Worm (Caenorhabditis elegans) whole organism, L1 larva: ENCODE data around the gene D1053.2.

Source experiments
- C04F5.9 ChIP-seq: sonication (generic microtip); optimal IDR thresholded peaks from 2 replicates; lab custom pipeline; 2016; ENCODE audit warnings: missing genetic modification characterization, missing compliant biosample characterization
- C16A3.4 ChIP-seq: fragments of 150-350 bp; optimal IDR thresholded peaks from 2 replicates; lab custom pipeline; 2014; ENCODE audit warnings: missing biosample characterization, missing genetic modification characterization
- F16B12.6 ChIP-seq: fragments of 150-350 bp; optimal IDR thresholded peaks from 2 replicates; lab custom pipeline; 2014; ENCODE audit warnings: missing biosample characterization, missing genetic modification characterization
- aly-2 ChIP-seq: fragments of 150-350 bp; optimal IDR thresholded peaks from 2 replicates; lab custom pipeline; 2014; ENCODE audit warnings: missing biosample characterization, missing genetic modification characterization
- blmp-1 ChIP-seq: fragments of 150-350 bp; optimal IDR thresholded peaks from 2 replicates; lab custom pipeline; 2014; ENCODE audit warnings: missing biosample characterization, missing genetic modification characterization
- ceh-63 ChIP-seq: fragments of 200-800 bp; sonication (Bioruptor generic); optimal IDR thresholded peaks from 2 replicates; lab custom pipeline; 2018; ENCODE audit warnings: mild to moderate bottlenecking, missing genetic modification characterization, missing compliant biosample characterization
- ceh-8 ChIP-seq: fragments of 200-800 bp; sonication (Bioruptor generic); optimal IDR thresholded peaks from 2 replicates; lab custom pipeline; 2018; ENCODE audit warnings: mild to moderate bottlenecking, missing genetic modification characterization, moderate library complexity, missing compliant biosample characterization
- ceh-88 ChIP-seq: fragments of 200-800 bp; sonication (Bioruptor generic); IDR thresholded peaks from 2 replicates; pipeline ENCODE4 v1.3.6; 2022; ENCODE audit warnings: missing genetic modification characterization, missing compliant biosample characterization
- ces-1 ChIP-seq: fragments of 150-350 bp; optimal IDR thresholded peaks from 2 replicates; lab custom pipeline; 2014; ENCODE audit warnings: missing biosample characterization, missing genetic modification reagents, missing genetic modification characterization
- dpl-1 ChIP-seq, 3 experiments: fragments of 150-350 bp in 2 of 3; sonication (generic microtip) in 1 of 3; optimal IDR thresholded peaks; 2 replicates each; lab custom pipeline; 2014 to 2017; ENCODE audit warnings: missing biosample characterization in 3 of 3, missing genetic modification characterization in 3 of 3, missing genetic modification reagents in 3 of 3
- efl-3 ChIP-seq: fragments of 200-800 bp; sonication (Bioruptor generic); optimal IDR thresholded peaks from 2 replicates; lab custom pipeline; 2018; ENCODE audit warnings: mild to moderate bottlenecking, missing genetic modification characterization, missing compliant biosample characterization
- egl-13 ChIP-seq: sonication (generic microtip); optimal IDR thresholded peaks from 2 replicates; lab custom pipeline; 2016; ENCODE audit warnings: missing genotype, missing genetic modification reagents, missing genetic modification characterization, missing compliant biosample characterization
- elt-2 ChIP-seq: sonication (generic microtip); optimal IDR thresholded peaks from 2 replicates; lab custom pipeline; 2016; ENCODE audit warnings: missing genetic modification characterization, mild to moderate bottlenecking, inconsistent platforms, missing compliant biosample characterization, missing genetic modification reagents
- elt-3 ChIP-seq, 6 experiments: fragments of 150-350 bp in 1 of 6; sonication (generic microtip); optimal IDR thresholded peaks; 2 replicates each; lab custom pipeline; 2017 to 2018; ENCODE audit warnings: missing biosample characterization in 6 of 6, missing genetic modification characterization in 6 of 6, inconsistent platforms in 1 of 6
- ets-5 ChIP-seq: fragments of 200-800 bp; sonication (Bioruptor generic); IDR thresholded peaks from 2 replicates; pipeline ENCODE4 v1.3.6; 2022; ENCODE audit warnings: missing genetic modification characterization, missing compliant biosample characterization
- fkh-8 ChIP-seq: sonication (generic microtip); optimal IDR thresholded peaks from 2 replicates; lab custom pipeline; 2016; ENCODE audit warnings: mild to moderate bottlenecking, missing genetic modification characterization, missing compliant biosample characterization
- fos-1 ChIP-seq: fragments of 150-350 bp; optimal IDR thresholded peaks from 2 replicates; lab custom pipeline; 2014; ENCODE audit warnings: missing biosample characterization, missing genetic modification characterization
- irx-1 ChIP-seq: sonication (generic microtip); optimal IDR thresholded peaks from 2 replicates; lab custom pipeline; 2016; ENCODE audit warnings: missing genetic modification characterization, missing compliant biosample characterization
- jun-1 ChIP-seq: fragments of 150-350 bp; optimal IDR thresholded peaks from 2 replicates; lab custom pipeline; 2014; ENCODE audit warnings: missing biosample characterization, missing genetic modification reagents, missing genetic modification characterization
- lin-13 ChIP-seq: fragments of 150-350 bp; optimal IDR thresholded peaks from 2 replicates; lab custom pipeline; 2014; ENCODE audit warnings: missing biosample characterization, missing genetic modification reagents, missing genetic modification characterization
- lin-14 ChIP-seq: fragments of 200-800 bp; sonication (Bioruptor generic); optimal IDR thresholded peaks from 2 replicates; lab custom pipeline; 2018; ENCODE audit warnings: mild to moderate bottlenecking, missing genetic modification characterization, moderate library complexity, missing compliant biosample characterization
- lin-15B ChIP-seq: fragments of 150-350 bp; sonication (generic microtip); optimal IDR thresholded peaks from 3 replicates; lab custom pipeline; 2014; ENCODE audit warnings: missing biosample characterization, missing genetic modification characterization
- lin-35 ChIP-seq, 2 experiments: fragments of 150-350 bp; optimal IDR thresholded peaks; 2 replicates each; lab custom pipeline; 2014; ENCODE audit warnings: missing biosample characterization in 2 of 2, missing genetic modification characterization in 2 of 2, missing genetic modification reagents in 2 of 2
- lin-39 ChIP-seq: fragments of 150-350 bp; optimal IDR thresholded peaks from 2 replicates; lab custom pipeline; 2014; ENCODE audit warnings: missing biosample characterization, missing genetic modification reagents, missing genetic modification characterization
- lsy-2 ChIP-seq, 2 experiments: fragments of 150-350 bp; optimal IDR thresholded peaks; 2 replicates each; lab custom pipeline; 2014; ENCODE audit warnings: missing biosample characterization in 2 of 2, missing genetic modification characterization in 2 of 2
- mab-9 ChIP-seq: fragments of 200-800 bp; sonication (Bioruptor generic); IDR thresholded peaks from 2 replicates; pipeline ENCODE4 v1.3.6; 2022; ENCODE audit warnings: missing genetic modification reagents, missing genetic modification characterization, missing compliant biosample characterization
- mep-1 ChIP-seq: fragments of 150-350 bp; optimal IDR thresholded peaks from 2 replicates; lab custom pipeline; 2014; ENCODE audit warnings: missing biosample characterization, missing genetic modification characterization
- nhr-20 ChIP-seq: sonication (generic microtip); optimal IDR thresholded peaks from 2 replicates; lab custom pipeline; 2016; ENCODE audit warnings: mild to moderate bottlenecking, missing genetic modification characterization, missing compliant biosample characterization
- nhr-237 ChIP-seq: fragments of 150-350 bp; optimal IDR thresholded peaks from 2 replicates; lab custom pipeline; 2014; ENCODE audit warnings: missing biosample characterization, missing genetic modification characterization
- nhr-28 ChIP-seq: fragments of 150-350 bp; optimal IDR thresholded peaks from 2 replicates; lab custom pipeline; 2014; ENCODE audit warnings: missing biosample characterization, missing genetic modification characterization
- nhr-71 ChIP-seq: sonication (generic microtip); optimal IDR thresholded peaks from 2 replicates; lab custom pipeline; 2016; ENCODE audit warnings: mild to moderate bottlenecking, missing genetic modification characterization, moderate library complexity, missing compliant biosample characterization
- nhr-77 ChIP-seq: fragments of 150-350 bp; optimal IDR thresholded peaks from 2 replicates; lab custom pipeline; 2014; ENCODE audit warnings: missing biosample characterization, missing genetic modification characterization
- pag-3 ChIP-seq: sonication (generic microtip); optimal IDR thresholded peaks from 2 replicates; lab custom pipeline; 2017; ENCODE audit warnings: missing genetic modification characterization, mild to moderate bottlenecking, missing compliant biosample characterization, antibody characterized with exemption, borderline replicate concordance; ENCODE audit not compliant: insufficient read depth
- pax-3 ChIP-seq: fragments of 200-800 bp; sonication (Bioruptor generic); optimal IDR thresholded peaks from 2 replicates; lab custom pipeline; 2018; ENCODE audit warnings: mild to moderate bottlenecking, missing genetic modification characterization, moderate library complexity, missing compliant biosample characterization
- rnt-1 ChIP-seq: sonication (generic microtip); optimal IDR thresholded peaks from 2 replicates; lab custom pipeline; 2016; ENCODE audit warnings: mild to moderate bottlenecking, missing genetic modification characterization, moderate library complexity, missing compliant biosample characterization
- snpc-4 ChIP-seq: fragments of 150-350 bp; optimal IDR thresholded peaks from 2 replicates; lab custom pipeline; 2014; ENCODE audit warnings: missing biosample characterization, missing genetic modification characterization
- swsn-7 ChIP-seq: sonication (generic microtip); optimal IDR thresholded peaks from 2 replicates; lab custom pipeline; 2016; ENCODE audit warnings: missing genetic modification characterization, missing compliant biosample characterization
- tlp-1 ChIP-seq: fragments of 150-350 bp; optimal IDR thresholded peaks from 2 replicates; lab custom pipeline; 2014; ENCODE audit warnings: missing biosample characterization, missing genetic modification characterization
- unc-30 ChIP-seq: sonication (generic microtip); optimal IDR thresholded peaks from 2 replicates; lab custom pipeline; 2017; ENCODE audit warnings: missing biosample characterization, missing genetic modification characterization
- unc-86 ChIP-seq: sonication (generic microtip); optimal IDR thresholded peaks from 2 replicates; lab custom pipeline; 2016; ENCODE audit warnings: missing genetic modification characterization, missing compliant biosample characterization
- unc-98 ChIP-seq: fragments of 200-800 bp; sonication (Bioruptor generic); IDR thresholded peaks from 2 replicates; pipeline ENCODE4 v1.3.6; 2022; ENCODE audit warnings: missing genetic modification characterization, missing compliant biosample characterization
- vab-15 ChIP-seq: sonication (generic microtip); optimal IDR thresholded peaks from 2 replicates; lab custom pipeline; 2017; ENCODE audit warnings: missing genotype, mild to moderate bottlenecking, missing genetic modification characterization, missing compliant biosample characterization
- xbp-1 ChIP-seq: sonication (generic microtip); optimal IDR thresholded peaks from 2 replicates; lab custom pipeline; 2016; ENCODE audit warnings: missing genetic modification characterization, missing compliant biosample characterization
- ztf-4 ChIP-seq: fragments of 150-350 bp; optimal IDR thresholded peaks from 2 replicates; lab custom pipeline; 2014; ENCODE audit warnings: missing biosample characterization, missing genetic modification characterization

D1053.2 gene

ce11 chrX:11723781-11724201 is 4.2 kb upstream of the D1053.2 start, which contains the start of gene D1053.4:
Gene D1053.4 (minus strand): TSS chrX:11723800.
- TF ChIP-seq fos-1 (tag; lab: Kevin White, UChicago): no peak
- TF ChIP-seq efl-3 (GFP tag; lab: Kevin White, UChicago): no peak
- no peak for TF ChIP-seq ets-5 (GFP tag; lab: Robert Waterston, UW)
- no peak for TF ChIP-seq xbp-1 (tag; lab: Kevin White, UChicago)
- peak; percentile 22 for TF ChIP-seq ces-1 (GFP tag; lab: Kevin White, UChicago)
- no peak for TF ChIP-seq ceh-8 (GFP tag; lab: Kevin White, UChicago)
- no peak for TF ChIP-seq aly-2 (tag; lab: Kevin White, UChicago)
- no peak for TF ChIP-seq unc-98 (GFP tag; lab: Robert Waterston, UW)
- TF ChIP-seq ceh-88 (GFP tag; lab: Robert Waterston, UW): no peak
- peak in 1 of 2 experiments; percentile 27 for TF ChIP-seq lin-35 (GFP tag; optimal IDR thresholded peaks at IDR 0.05; lab: Kevin White, UChicago)
- no peak for TF ChIP-seq nhr-28 (tag; lab: Kevin White, UChicago)
- peak; percentile 6 for TF ChIP-seq mep-1 (tag; lab: Kevin White, UChicago)
- no peak for TF ChIP-seq nhr-237 (tag; lab: Kevin White, UChicago)
- TF ChIP-seq lin-13 (GFP tag; lab: Kevin White, UChicago): no peak
- TF ChIP-seq elt-3 (tag; optimal IDR thresholded peaks at IDR 0.05; lab: Kevin White, UChicago): peak in 1 of 6 experiments; percentile 2
- no peak for TF ChIP-seq nhr-77 (tag; lab: Kevin White, UChicago)
- TF ChIP-seq tlp-1 (tag; lab: Kevin White, UChicago): no peak
- TF ChIP-seq unc-30 (tag; lab: Kevin White, UChicago): no peak
- peak; percentile 68 for TF ChIP-seq lin-14 (GFP tag; lab: Kevin White, UChicago)
- no peak for TF ChIP-seq ceh-63 (GFP tag; lab: Kevin White, UChicago)
- no peak for TF ChIP-seq ztf-4 (tag; lab: Kevin White, UChicago)
- no peak for TF ChIP-seq fkh-8 (tag; lab: Kevin White, UChicago)
- TF ChIP-seq swsn-7: no peak
- TF ChIP-seq lsy-2 (tag; optimal IDR thresholded peaks at IDR 0.05; lab: Kevin White, UChicago): peak in 1 of 2 experiments; percentile 1
- no peak for TF ChIP-seq dpl-1 (GFP tag; optimal IDR thresholded peaks at IDR 0.05; lab: Kevin White, UChicago)
- peak; percentile 10 for TF ChIP-seq jun-1 (tag; lab: Kevin White, UChicago)
- TF ChIP-seq elt-2 (tag; lab: Kevin White, UChicago): peak; percentile 79
- TF ChIP-seq snpc-4 (tag; lab: Kevin White, UChicago): no peak
- no peak for TF ChIP-seq irx-1 (tag; lab: Kevin White, UChicago)
- peak; percentile 63 for TF ChIP-seq blmp-1 (tag; lab: Kevin White, UChicago)
- TF ChIP-seq pax-3 (tag; lab: Kevin White, UChicago): no peak
- TF ChIP-seq nhr-71 (tag; lab: Kevin White, UChicago): peak; percentile 46

DNA sequence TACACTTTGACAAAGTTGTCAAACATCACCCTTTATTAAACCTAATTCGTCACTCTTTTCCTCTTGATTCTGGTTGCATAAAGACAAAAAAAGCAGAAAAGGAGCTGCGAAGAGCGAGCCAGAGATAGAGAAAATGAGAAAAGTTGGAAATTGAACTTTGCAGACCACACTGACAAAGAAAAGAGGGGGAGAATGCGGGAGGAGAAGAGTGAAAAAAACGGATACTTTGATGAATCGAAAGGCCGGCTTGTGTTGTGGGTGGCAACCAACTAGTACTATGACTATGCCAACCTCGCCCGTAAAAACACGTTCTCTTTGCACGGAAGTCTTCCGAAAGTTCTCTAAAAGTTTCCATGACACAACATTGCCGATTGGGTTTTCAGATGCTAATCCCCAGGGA is 2.3 kb upstream of the D1053.2 start:
- TF ChIP-seq lin-15B (no peak), pag-3 (tag; lab: Kevin White, UChicago) (no peak), C16A3.4 (no peak), vab-15 (tag; lab: Kevin White, UChicago) (no peak), rnt-1 (peak; percentile 6), snpc-4 (tag; lab: Kevin White, UChicago) (no peak), mab-9 (GFP tag; lab: Robert Waterston, UW) (no peak), nhr-20 (tag; lab: Kevin White, UChicago) (no peak), mep-1 (tag; lab: Kevin White, UChicago) (peak; percentile 2), fkh-8 (tag; lab: Kevin White, UChicago) (peak; percentile 51), C04F5.9 (no peak), egl-13 (tag; lab: Kevin White, UChicago) (no peak), F16B12.6 (tag; lab: Kevin White, UChicago) (no peak), unc-86 (tag; lab: Kevin White, UChicago) (no peak), lsy-2 (tag; optimal IDR thresholded peaks at IDR 0.05; lab: Kevin White, UChicago) (no peak), lin-14 (GFP tag; lab: Kevin White, UChicago) (peak; percentile 54), ceh-8 (GFP tag; lab: Kevin White, UChicago) (no peak), lin-39 (tag; lab: Kevin White, UChicago) (no peak), blmp-1 (tag; lab: Kevin White, UChicago) (peak; percentile 13), unc-98 (GFP tag; lab: Robert Waterston, UW) (no peak)
